Fruit fly (Drosophila melanogaster) whole organism, embryonic: ENCODE measurements around the gene CG14628.

ENCODE experiments used
- Aef1 ChIP-seq: fragments of 200-800 bp; sonication (Bioruptor generic); IDR thresholded peaks from 3 replicates; pipeline ENCODE4 v1.3.6; 2022; ENCODE audit warnings: missing biosample characterization, missing genetic modification characterization
- Bgb ChIP-seq: fragments of 200-800 bp; sonication (Bioruptor generic); IDR thresholded peaks from 2 replicates; pipeline ENCODE4 v1.3.6; 2022; ENCODE audit warnings: missing biosample characterization, missing genetic modification characterization; ENCODE audit not compliant: partially characterized antibody
- CG10654 ChIP-seq: fragments of 200-800 bp; sonication (Bioruptor generic); optimal IDR thresholded peaks from 2 replicates; lab custom pipeline; 2016; ENCODE audit warnings: missing biosample characterization, missing genetic modification characterization
- CG11456 ChIP-seq: fragments of 200-800 bp; sonication (Bioruptor generic); IDR thresholded peaks from 3 replicates; pipeline ENCODE4 v1.3.6; 2022; ENCODE audit warnings: missing biosample characterization, missing genetic modification characterization
- CG11504 ChIP-seq: fragments of 200-800 bp; sonication (Bioruptor generic); optimal IDR thresholded peaks from 3 replicates; lab custom pipeline; 2019; ENCODE audit warnings: missing biosample characterization, mild to moderate bottlenecking, missing genetic modification characterization, moderate library complexity
- CG12155 ChIP-seq: fragments of 200-800 bp; sonication (Bioruptor generic); optimal IDR thresholded peaks from 3 replicates; lab custom pipeline; 2016; ENCODE audit warnings: missing biosample characterization, missing genetic modification characterization
- CG1233 ChIP-seq: fragments of 200-800 bp; sonication (Bioruptor generic); optimal IDR thresholded peaks from 4 replicates; lab custom pipeline; 2018; ENCODE audit warnings: missing biosample characterization, mild to moderate bottlenecking, missing genetic modification characterization
- CG12391 ChIP-seq: fragments of 200-800 bp; sonication (Bioruptor generic); optimal IDR thresholded peaks from 3 replicates; lab custom pipeline; 2018; ENCODE audit warnings: missing biosample characterization, mild to moderate bottlenecking, missing genetic modification characterization, moderate library complexity
- CG12744 ChIP-seq: fragments of 200-800 bp; sonication (Bioruptor generic); optimal IDR thresholded peaks from 2 replicates; lab custom pipeline; 2016; ENCODE audit warnings: missing biosample characterization, missing genetic modification characterization
- CG13123 ChIP-seq: fragments of 200-800 bp; sonication (Bioruptor generic); optimal IDR thresholded peaks from 2 replicates; lab custom pipeline; 2016; ENCODE audit warnings: missing biosample characterization, missing genetic modification characterization
- CG13287 ChIP-seq: fragments of 200-800 bp; sonication (Bioruptor generic); IDR thresholded peaks from 2 replicates; pipeline ENCODE4 v1.3.6; 2022; ENCODE audit warnings: missing biosample characterization, missing genetic modification characterization; ENCODE audit not compliant: partially characterized antibody
- CG13894 ChIP-seq: fragments of 200-800 bp; sonication (Bioruptor generic); optimal IDR thresholded peaks from 3 replicates; lab custom pipeline; 2018; ENCODE audit warnings: missing biosample characterization, mild to moderate bottlenecking, missing genetic modification characterization, moderate library complexity
- CG15514 ChIP-seq: fragments of 200-800 bp; sonication (Bioruptor generic); optimal IDR thresholded peaks from 3 replicates; lab custom pipeline; 2017; ENCODE audit warnings: missing biosample characterization, missing genetic modification characterization, mild to moderate bottlenecking, moderate library complexity, missing genetic modification reagents
- CG17361 ChIP-seq: fragments of 200-800 bp; sonication (Bioruptor generic); IDR thresholded peaks from 3 replicates; pipeline ENCODE4 v1.3.6; 2022; ENCODE audit warnings: missing biosample characterization, missing genetic modification characterization
- CG18262 ChIP-seq: fragments of 200-800 bp; optimal IDR thresholded peaks from 3 replicates; lab custom pipeline; 2019; ENCODE audit warnings: missing biosample characterization, mild to moderate bottlenecking, missing genetic modification characterization, moderate library complexity
- CG18599 ChIP-seq: fragments of 200-800 bp; sonication (Bioruptor generic); optimal IDR thresholded peaks from 3 replicates; lab custom pipeline; 2017; ENCODE audit warnings: missing biosample characterization, missing genetic modification characterization, mild to moderate bottlenecking, moderate library complexity, missing genetic modification reagents
- CG18764 ChIP-seq: fragments of 200-800 bp; sonication (Bioruptor generic); optimal IDR thresholded peaks from 3 replicates; lab custom pipeline; 2016; ENCODE audit warnings: missing biosample characterization, missing genetic modification characterization
- CG2116 ChIP-seq: fragments of 200-800 bp; sonication (Bioruptor generic); optimal IDR thresholded peaks from 3 replicates; lab custom pipeline; 2018; ENCODE audit warnings: missing biosample characterization, mild to moderate bottlenecking, missing genetic modification characterization
- CG2875 ChIP-seq: fragments of 200-800 bp; sonication (Bioruptor generic); optimal IDR thresholded peaks from 2 replicates; lab custom pipeline; 2017; ENCODE audit warnings: missing biosample characterization, mild to moderate bottlenecking, missing genetic modification characterization, missing genetic modification reagents
- CG30020 ChIP-seq: fragments of 200-800 bp; optimal IDR thresholded peaks from 2 replicates; lab custom pipeline; 2019; ENCODE audit warnings: missing biosample characterization, mild to moderate bottlenecking, missing genetic modification characterization, moderate library complexity
- CG32772 ChIP-seq: fragments of 200-800 bp; sonication (Bioruptor generic); IDR thresholded peaks from 2 replicates; pipeline ENCODE4 v1.3.6; 2022; ENCODE audit warnings: missing biosample characterization, missing genetic modification characterization
- CG3281 ChIP-seq: fragments of 200-800 bp; sonication (Bioruptor generic); optimal IDR thresholded peaks from 3 replicates; lab custom pipeline; 2017; ENCODE audit warnings: missing biosample characterization, mild to moderate bottlenecking, missing genetic modification characterization
- CG33557 ChIP-seq: fragments of 200-800 bp; sonication (Bioruptor generic); optimal IDR thresholded peaks from 2 replicates; lab custom pipeline; 2019; ENCODE audit warnings: missing biosample characterization, mild to moderate bottlenecking, missing genetic modification characterization, moderate library complexity
- CG34422 ChIP-seq: fragments of 200-800 bp; sonication (Bioruptor generic); IDR thresholded peaks from 3 replicates; pipeline ENCODE4 v1.3.6; 2022; ENCODE audit warnings: missing biosample characterization, missing genetic modification characterization
- CG4707 ChIP-seq: fragments of 200-800 bp; sonication (Bioruptor generic); optimal IDR thresholded peaks from 2 replicates; lab custom pipeline; 2018; ENCODE audit warnings: missing biosample characterization, mild to moderate bottlenecking, missing genetic modification characterization, moderate library complexity
- Deaf1 ChIP-seq: fragments of 200-800 bp; optimal IDR thresholded peaks from 3 replicates; lab custom pipeline; 2019; ENCODE audit warnings: missing biosample characterization, mild to moderate bottlenecking, missing genetic modification characterization, moderate library complexity
- Dip3 ChIP-seq: fragments of 200-800 bp; sonication (Bioruptor generic); optimal IDR thresholded peaks from 3 replicates; lab custom pipeline; 2016; ENCODE audit warnings: missing biosample characterization, missing genetic modification characterization
- Dll ChIP-seq: fragments of 200-800 bp; sonication (Bioruptor generic); IDR thresholded peaks from 4 replicates; pipeline ENCODE4 v1.3.6; 2022; ENCODE audit warnings: missing biosample characterization, missing genetic modification characterization; ENCODE audit not compliant: partially characterized antibody
- Elba2 ChIP-seq: fragments of 200-800 bp; sonication (Bioruptor generic); optimal IDR thresholded peaks from 3 replicates; lab custom pipeline; 2016; ENCODE audit warnings: missing biosample characterization, missing genetic modification characterization
- Fer1 ChIP-seq: fragments of 200-800 bp; sonication (Bioruptor generic); optimal IDR thresholded peaks from 2 replicates; lab custom pipeline; 2017; ENCODE audit warnings: missing biosample characterization, mild to moderate bottlenecking, missing genetic modification characterization
- H2.0 ChIP-seq: fragments of 200-800 bp; sonication (Bioruptor generic); IDR thresholded peaks from 2 replicates; pipeline ENCODE4 v1.3.6; 2022; ENCODE audit warnings: missing biosample characterization, missing genetic modification characterization
- HLH54F ChIP-seq: fragments of 200-800 bp; sonication (Bioruptor generic); optimal IDR thresholded peaks from 3 replicates; lab custom pipeline; 2016; ENCODE audit warnings: missing biosample characterization, missing genetic modification characterization
- Oaz ChIP-seq: fragments of 200-800 bp; sonication (Bioruptor generic); IDR thresholded peaks from 2 replicates; pipeline ENCODE4 v1.3.6; 2022; ENCODE audit warnings: missing biosample characterization, missing genetic modification characterization
- Optix ChIP-seq: fragments of 200-800 bp; sonication (Bioruptor generic); IDR thresholded peaks from 3 replicates; pipeline ENCODE4 v1.3.6; 2022; ENCODE audit warnings: missing biosample characterization, missing genetic modification characterization
- Sry-β ChIP-seq: fragments of 200-800 bp; sonication (Bioruptor generic); optimal IDR thresholded peaks from 2 replicates; lab custom pipeline; 2018; ENCODE audit warnings: missing biosample characterization, mild to moderate bottlenecking, missing genetic modification characterization, moderate library complexity
- ato ChIP-seq: fragments of 200-800 bp; sonication (Bioruptor generic); IDR thresholded peaks from 2 replicates; pipeline ENCODE4 v1.3.6; 2022; ENCODE audit warnings: missing biosample characterization, missing genetic modification characterization; ENCODE audit not compliant: partially characterized antibody
- cad ChIP-seq: fragments of >200 bp; optimal IDR thresholded peaks from 2 replicates; lab custom pipeline; 2017; ENCODE audit warnings: missing biosample characterization, missing genetic modification characterization
- dimm ChIP-seq: fragments of 200-800 bp; sonication (Bioruptor generic); IDR thresholded peaks from 2 replicates; pipeline ENCODE4 v1.3.6; 2022; ENCODE audit warnings: missing biosample characterization, missing genetic modification characterization
- fd102C ChIP-seq: fragments of 200-800 bp; sonication (Bioruptor generic); optimal IDR thresholded peaks from 2 replicates; lab custom pipeline; 2018; ENCODE audit warnings: missing biosample characterization, mild to moderate bottlenecking, missing genetic modification characterization, moderate library complexity
- hbn ChIP-seq: fragments of 200-800 bp; sonication (Bioruptor generic); IDR thresholded peaks from 2 replicates; pipeline ENCODE4 v1.3.6; 2022; ENCODE audit warnings: missing biosample characterization, missing genetic modification characterization; ENCODE audit not compliant: partially characterized antibody
- knrl ChIP-seq: fragments of 200-800 bp; sonication (Bioruptor generic); IDR thresholded peaks from 3 replicates; pipeline ENCODE4 v1.3.6; 2022; ENCODE audit warnings: missing biosample characterization, missing genetic modification characterization; ENCODE audit not compliant: partially characterized antibody
- luna ChIP-seq: fragments of 200-800 bp; sonication (Bioruptor generic); optimal IDR thresholded peaks from 2 replicates; lab custom pipeline; 2016; ENCODE audit warnings: missing biosample characterization, missing genetic modification characterization
- nerfin-1 ChIP-seq: fragments of 200-800 bp; sonication (Bioruptor generic); optimal IDR thresholded peaks from 3 replicates; lab custom pipeline; 2019; ENCODE audit warnings: missing biosample characterization, mild to moderate bottlenecking, missing genetic modification characterization, moderate library complexity
- phol ChIP-seq: fragments of 200-800 bp; sonication (Bioruptor generic); optimal IDR thresholded peaks from 3 replicates; lab custom pipeline; 2018; ENCODE audit warnings: missing biosample characterization, mild to moderate bottlenecking, missing genetic modification characterization, moderate library complexity
- scrt ChIP-seq: fragments of 200-800 bp; sonication (Bioruptor generic); optimal IDR thresholded peaks from 2 replicates; lab custom pipeline; 2018; ENCODE audit warnings: missing biosample characterization, mild to moderate bottlenecking, missing genetic modification characterization, moderate library complexity
- sens-2 ChIP-seq: fragments of 200-800 bp; sonication (Bioruptor generic); IDR thresholded peaks from 2 replicates; pipeline ENCODE4 v1.3.6; 2022; ENCODE audit warnings: missing biosample characterization, missing genetic modification characterization
- sqz ChIP-seq: fragments of 200-800 bp; sonication (Bioruptor generic); optimal IDR thresholded peaks from 3 replicates; lab custom pipeline; 2018; ENCODE audit warnings: missing biosample characterization, mild to moderate bottlenecking, missing genetic modification characterization
- tll ChIP-seq, 2 experiments: fragments of 200-800 bp in 1 of 2; fragments of >200 bp in 1 of 2; sonication (Bioruptor generic) in 1 of 2; optimal IDR thresholded peaks; 2 replicates each; lab custom pipeline; 2017 to 2019; ENCODE audit warnings: missing biosample characterization in 2 of 2, missing genetic modification characterization in 2 of 2, mild to moderate bottlenecking in 1 of 2, moderate library complexity in 1 of 2
- tx ChIP-seq: fragments of 200-800 bp; sonication (Bioruptor generic); optimal IDR thresholded peaks from 2 replicates; lab custom pipeline; 2016; ENCODE audit warnings: missing biosample characterization, missing genetic modification characterization
- vfl ChIP-seq: fragments of 200-800 bp; sonication (Bioruptor generic); optimal IDR thresholded peaks from 2 replicates; lab custom pipeline; 2016; ENCODE audit warnings: missing biosample characterization, missing genetic modification characterization
- vvl ChIP-seq: fragments of 200-800 bp; sonication (Bioruptor generic); IDR thresholded peaks from 2 replicates; pipeline ENCODE4 v1.3.6; 2022; ENCODE audit warnings: missing biosample characterization, missing genetic modification characterization

Gene CG14628

DNA sequence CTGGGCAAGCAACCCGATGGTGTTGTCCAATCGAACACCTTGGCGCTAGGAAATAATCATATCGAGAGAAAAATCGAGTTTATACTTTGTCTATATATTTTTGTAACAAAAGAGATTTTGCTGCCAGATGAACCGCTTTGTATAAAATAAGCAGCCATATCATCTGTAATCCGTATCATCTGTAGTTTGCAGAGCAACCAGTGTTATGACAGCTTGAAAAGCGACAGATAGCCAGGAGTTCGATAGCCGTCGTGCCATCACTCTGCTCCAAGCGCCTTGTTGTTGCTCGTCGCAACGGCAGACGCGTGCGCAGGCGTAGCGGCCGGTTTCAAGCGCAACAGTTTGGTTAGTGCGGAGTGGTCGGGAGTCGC is 10.5 kb upstream of the CG14628 start (continued):
- TF ChIP-seq CG30020 (tag; lab: Kevin White, UChicago) = no peak
- no peak for TF ChIP-seq HLH54F (GFP tag; lab: Kevin White, UChicago)
- TF ChIP-seq CG12155 = no peak
- no peak for TF ChIP-seq vfl (GFP tag; lab: Kevin White, UChicago)
- no peak for TF ChIP-seq CG13287
- no peak for TF ChIP-seq tll (GFP tag; optimal IDR thresholded peaks at IDR 0.05; lab: Kevin White, UChicago)
- TF ChIP-seq Optix = no peak
- TF ChIP-seq Dll = no peak
- no peak for TF ChIP-seq ato
- TF ChIP-seq CG17361 (GFP tag; lab: Robert Waterston, UW) = peak; percentile 53; the same call in 2 of the 3 replicates
- TF ChIP-seq CG12391 (tag; lab: Kevin White, UChicago) = peak; percentile 6
- TF ChIP-seq CG33557 (GFP tag; lab: Kevin White, UChicago) = no peak
- TF ChIP-seq Bgb = no peak
- no peak for TF ChIP-seq tx (GFP tag; lab: Kevin White, UChicago)
- TF ChIP-seq nerfin-1 = peak; percentile 6
- TF ChIP-seq scrt (GFP tag; lab: Kevin White, UChicago) = peak; percentile 74
- TF ChIP-seq knrl (GFP tag; lab: Robert Waterston, UW) = no peak
- peak; percentile 32 for TF ChIP-seq CG18599 (GFP tag; lab: Kevin White, UChicago)
- TF ChIP-seq H2.0 (GFP tag; lab: Robert Waterston, UW) = no peak
- no peak for TF ChIP-seq sqz (GFP tag; lab: Kevin White, UChicago)
- TF ChIP-seq dimm (GFP tag; lab: Robert Waterston, UW) = no peak
- no peak for TF ChIP-seq CG18764 (GFP tag; lab: Kevin White, UChicago)
- no peak for TF ChIP-seq cad
- TF ChIP-seq CG34422 (GFP tag; lab: Robert Waterston, UW) = no peak
- no peak for TF ChIP-seq Fer1
- TF ChIP-seq CG13894 = no peak
- peak; percentile 23 for TF ChIP-seq CG18262 (tag; lab: Kevin White, UChicago)
- TF ChIP-seq CG1233 (GFP tag; lab: Kevin White, UChicago) = no peak
- peak; percentile 2 for TF ChIP-seq CG15514
- TF ChIP-seq Elba2 = no peak
- TF ChIP-seq CG32772 = no peak
- TF ChIP-seq CG11504 = peak; percentile 36
- no peak for TF ChIP-seq hbn (GFP tag; lab: Robert Waterston, UW)
- no peak for TF ChIP-seq CG12744 (GFP tag; lab: Kevin White, UChicago)
- no peak for TF ChIP-seq CG11456
- peak; percentile 18 for TF ChIP-seq Deaf1 (tag; lab: Kevin White, UChicago)
- TF ChIP-seq Aef1 (GFP tag; lab: Robert Waterston, UW) = 0 out of 3 replicates have a peak, but pooled peaks have one; percentile 25
- no peak for TF ChIP-seq phol (tag; lab: Kevin White, UChicago)
- no peak for TF ChIP-seq CG2875 (GFP tag; lab: Kevin White, UChicago)
- TF ChIP-seq fd102C (GFP tag; lab: Kevin White, UChicago) = no peak
- TF ChIP-seq Dip3 (GFP tag; lab: Kevin White, UChicago) = no peak
- no peak for TF ChIP-seq vvl
- no peak for TF ChIP-seq CG4707 (GFP tag; lab: Kevin White, UChicago)
- no peak for TF ChIP-seq luna (GFP tag; lab: Kevin White, UChicago)
- TF ChIP-seq CG10654 = no peak
- TF ChIP-seq CG13123 (GFP tag; lab: Kevin White, UChicago) = no peak
- TF ChIP-seq sens-2 (GFP tag; lab: Robert Waterston, UW) = no peak
- no peak for TF ChIP-seq CG2116 (GFP tag; lab: Kevin White, UChicago)
- TF ChIP-seq Sry-β (GFP tag; lab: Kevin White, UChicago) = peak; percentile 95
- peak; percentile 24 for TF ChIP-seq CG3281 (GFP tag; lab: Kevin White, UChicago)
- no peak for TF ChIP-seq Oaz
